Worm (Caenorhabditis elegans) whole organism, L2 larva: ENCODE results near the gene flp-25.

ENCODE experiments used
- C34F6.9 ChIP-seq: fragments of 150-350 bp; optimal IDR thresholded peaks from 2 replicates; lab custom pipeline; 2014; ENCODE audit warnings: missing biosample characterization, missing genetic modification characterization
- F13H6.1 ChIP-seq: sonication (generic microtip); optimal IDR thresholded peaks from 2 replicates; lab custom pipeline; 2016; ENCODE audit warnings: missing genetic modification characterization, missing compliant biosample characterization
- R02D3.7 ChIP-seq: fragments of 150-350 bp; optimal IDR thresholded peaks from 2 replicates; lab custom pipeline; 2014; ENCODE audit warnings: missing biosample characterization, missing genetic modification characterization
- Y55F3AM.14 ChIP-seq: fragments of 200-800 bp; sonication (Bioruptor generic); optimal IDR thresholded peaks from 2 replicates; lab custom pipeline; 2018; ENCODE audit warnings: mild to moderate bottlenecking, missing genetic modification characterization, missing compliant biosample characterization
- ZK546.5 ChIP-seq: sonication (generic microtip); optimal IDR thresholded peaks from 2 replicates; lab custom pipeline; 2017; ENCODE audit warnings: missing biosample characterization, missing genetic modification characterization
- alr-1 ChIP-seq: fragments of 150-350 bp; optimal IDR thresholded peaks from 2 replicates; lab custom pipeline; 2014; ENCODE audit warnings: missing biosample characterization, missing genetic modification characterization
- aly-2 ChIP-seq: fragments of 150-350 bp; optimal IDR thresholded peaks from 2 replicates; lab custom pipeline; 2014; ENCODE audit warnings: missing biosample characterization, missing genetic modification characterization
- ama-1 ChIP-seq: fragments of 150-350 bp; optimal IDR thresholded peaks from 2 replicates; lab custom pipeline; 2018; ENCODE audit warnings: inconsistent platforms
- blmp-1 ChIP-seq: sonication (generic microtip); optimal IDR thresholded peaks from 2 replicates; lab custom pipeline; 2017; ENCODE audit warnings: missing genetic modification characterization, mild to moderate bottlenecking, missing compliant biosample characterization, antibody characterized with exemption, moderate library complexity; ENCODE audit not compliant: insufficient read depth
- ceh-16 ChIP-seq: fragments of 150-350 bp; optimal IDR thresholded peaks from 2 replicates; lab custom pipeline; 2014; ENCODE audit warnings: missing biosample characterization, missing genetic modification characterization
- crh-2 ChIP-seq: sonication (generic microtip); optimal IDR thresholded peaks from 2 replicates; lab custom pipeline; 2017; ENCODE audit warnings: missing biosample characterization, missing genetic modification characterization
- dmd-4 ChIP-seq: sonication (generic microtip); optimal IDR thresholded peaks from 2 replicates; lab custom pipeline; 2017; ENCODE audit warnings: missing biosample characterization, missing genetic modification characterization
- egl-27 ChIP-seq: sonication (generic microtip); optimal IDR thresholded peaks from 3 replicates; lab custom pipeline; 2017; ENCODE audit warnings: missing biosample characterization, missing genetic modification reagents, missing genetic modification characterization
- elt-3 ChIP-seq: sonication (generic microtip); optimal IDR thresholded peaks from 2 replicates; lab custom pipeline; 2017; ENCODE audit warnings: missing biosample characterization, missing genetic modification characterization
- gmeb-1 ChIP-seq: fragments of 150-350 bp; optimal IDR thresholded peaks from 2 replicates; lab custom pipeline; 2014; ENCODE audit warnings: missing biosample characterization, missing genetic modification characterization
- lin-11 ChIP-seq: fragments of 150-350 bp; sonication (generic microtip); optimal IDR thresholded peaks from 2 replicates; lab custom pipeline; 2014; ENCODE audit warnings: missing biosample characterization, missing genetic modification characterization, inconsistent platforms, mixed read lengths
- lin-13 ChIP-seq: fragments of 150-350 bp; optimal IDR thresholded peaks from 2 replicates; lab custom pipeline; 2014; ENCODE audit warnings: missing biosample characterization, missing genetic modification reagents, missing genetic modification characterization
- lin-39 ChIP-seq: fragments of 150-350 bp; optimal IDR thresholded peaks from 2 replicates; lab custom pipeline; 2014; ENCODE audit warnings: missing biosample characterization, missing genetic modification reagents, missing genetic modification characterization
- lsy-2 ChIP-seq, 2 experiments: fragments of 150-350 bp in 1 of 2; sonication (generic microtip) in 1 of 2; optimal IDR thresholded peaks; 2 replicates each; lab custom pipeline; 2014 to 2017; ENCODE audit warnings: missing biosample characterization in 2 of 2, missing genetic modification characterization in 2 of 2
- mab-5 ChIP-seq: fragments of 150-350 bp; optimal IDR thresholded peaks from 2 replicates; lab custom pipeline; 2014; ENCODE audit warnings: missing biosample characterization, missing genetic modification characterization
- mbf-1 ChIP-seq: sonication (generic microtip); optimal IDR thresholded peaks from 2 replicates; lab custom pipeline; 2017; ENCODE audit warnings: missing biosample characterization, missing genetic modification characterization
- nhr-10 ChIP-seq: sonication (generic microtip); optimal IDR thresholded peaks from 2 replicates; lab custom pipeline; 2017; ENCODE audit warnings: missing biosample characterization, missing genetic modification characterization
- nhr-129 ChIP-seq: fragments of 150-350 bp; optimal IDR thresholded peaks from 2 replicates; lab custom pipeline; 2014; ENCODE audit warnings: missing biosample characterization, missing genetic modification characterization
- nhr-21 ChIP-seq: fragments of 150-350 bp; optimal IDR thresholded peaks from 2 replicates; lab custom pipeline; 2014; ENCODE audit warnings: missing biosample characterization, missing genetic modification characterization
- nhr-23 ChIP-seq: fragments of 150-350 bp; optimal IDR thresholded peaks from 2 replicates; lab custom pipeline; 2014; ENCODE audit warnings: missing biosample characterization, missing genetic modification reagents, missing genetic modification characterization
- nhr-237 ChIP-seq: fragments of 150-350 bp; optimal IDR thresholded peaks from 2 replicates; lab custom pipeline; 2014; ENCODE audit warnings: missing biosample characterization, missing genetic modification characterization
- nhr-25 ChIP-seq: fragments of 150-350 bp; sonication (generic microtip); optimal IDR thresholded peaks from 3 replicates; lab custom pipeline; 2014; ENCODE audit warnings: missing biosample characterization, missing genetic modification characterization
- nhr-6 ChIP-seq: fragments of 150-350 bp; optimal IDR thresholded peaks from 2 replicates; lab custom pipeline; 2014; ENCODE audit warnings: missing biosample characterization, missing genetic modification characterization
- peb-1 ChIP-seq: fragments of 150-350 bp; optimal IDR thresholded peaks from 2 replicates; lab custom pipeline; 2014; ENCODE audit warnings: missing biosample characterization, missing genetic modification characterization
- sem-4 ChIP-seq: fragments of 150-350 bp; optimal IDR thresholded peaks from 2 replicates; lab custom pipeline; 2014; ENCODE audit warnings: missing biosample characterization, missing genetic modification reagents, missing genetic modification characterization
- sma-3 ChIP-seq: sonication (generic microtip); optimal IDR thresholded peaks from 2 replicates; lab custom pipeline; 2016; ENCODE audit warnings: missing genetic modification reagents, missing genetic modification characterization, missing compliant biosample characterization
- sma-9 ChIP-seq, 2 experiments: fragments of 150-350 bp in 1 of 2; sonication (generic microtip) in 1 of 2; optimal IDR thresholded peaks; 2 replicates each; lab custom pipeline; 2014 to 2016; ENCODE audit warnings: missing genetic modification characterization in 2 of 2, mild to moderate bottlenecking in 1 of 2, missing biosample characterization in 1 of 2, missing compliant biosample characterization in 1 of 2, missing genetic modification reagents in 1 of 2, moderate library complexity in 1 of 2
- snpc-4 ChIP-seq: fragments of 150-350 bp; optimal IDR thresholded peaks from 2 replicates; lab custom pipeline; 2014; ENCODE audit warnings: missing biosample characterization, missing genetic modification characterization
- unc-55 ChIP-seq: fragments of 150-350 bp; sonication (generic microtip); optimal IDR thresholded peaks from 3 replicates; lab custom pipeline; 2014; ENCODE audit warnings: missing biosample characterization, missing genetic modification reagents, missing genetic modification characterization
- unc-62 ChIP-seq: fragments of 150-350 bp; optimal IDR thresholded peaks from 2 replicates; lab custom pipeline; 2014; ENCODE audit warnings: missing biosample characterization, missing genetic modification reagents, missing genetic modification characterization
- ztf-1 ChIP-seq: fragments of 200-800 bp; sonication (Bioruptor generic); conservative IDR thresholded peaks from 2 replicates; pipeline ENCODE4 v1.3.6; 2022; ENCODE audit warnings: missing genetic modification characterization, missing compliant biosample characterization
- ztf-4 ChIP-seq: fragments of 150-350 bp; optimal IDR thresholded peaks from 2 replicates; lab custom pipeline; 2014; ENCODE audit warnings: missing biosample characterization, missing genetic modification characterization

The flp-25 gene

ce11 chrIII:9337968-9338367 lies 23.4 kb upstream of the flp-25 start:
- TF ChIP-seq gmeb-1 (tag; lab: Kevin White, UChicago) (no peak), ZK546.5 (tag; lab: Kevin White, UChicago) (no peak), ztf-1 (GFP tag; lab: Robert Waterston, UW) (no peak), mab-5 (tag; lab: Kevin White, UChicago) (no peak), snpc-4 (tag; lab: Kevin White, UChicago) (no peak), dmd-4 (tag; lab: Kevin White, UChicago) (no peak), nhr-25 (tag; lab: Kevin White, UChicago) (no peak), lsy-2 (tag; optimal IDR thresholded peaks at IDR 0.05; lab: Kevin White, UChicago) (no peak), lin-39 (tag; lab: Kevin White, UChicago) (no peak), egl-27 (tag; lab: Kevin White, UChicago) (no peak), peb-1 (tag; lab: Kevin White, UChicago) (no peak)

ce11 chrIII:9340025-9340424 lies 21.3 kb upstream of the flp-25 start:
- TF ChIP-seq lin-11 (tag; lab: Kevin White, UChicago) (no peak), ztf-1 (GFP tag; lab: Robert Waterston, UW) (no peak), ceh-16 (tag; lab: Kevin White, UChicago) (no peak), C34F6.9 (no peak), gmeb-1 (tag; lab: Kevin White, UChicago) (no peak)

- TF ChIP-seq crh-2 (tag; lab: Kevin White, UChicago), result no peak
- TF ChIP-seq ama-1 (lab: Kevin White, UChicago), result no peak
- no peak for TF ChIP-seq snpc-4 (tag; lab: Kevin White, UChicago)
- no peak for TF ChIP-seq ztf-4 (tag; lab: Kevin White, UChicago)
- no peak for TF ChIP-seq nhr-237
- no peak for TF ChIP-seq egl-27 (tag; lab: Kevin White, UChicago)
- TF ChIP-seq sma-3, result no peak
- no peak for TF ChIP-seq elt-3 (tag; lab: Kevin White, UChicago)
- TF ChIP-seq F13H6.1 (tag; lab: Kevin White, UChicago), result no peak
- no peak for TF ChIP-seq sem-4 (tag; lab: Kevin White, UChicago)
- no peak for TF ChIP-seq mbf-1 (tag; lab: Kevin White, UChicago)
- TF ChIP-seq, all 48 proteins: peak for 0
Observed at ce11 chrIII:9344347-9344746, 17.0 kb upstream of the flp-25 start, which contains the start of gene emb-9. Gene emb-9, minus strand, starts transcription at chrIII:9344447.

- no peak for TF ChIP-seq nhr-6
- TF ChIP-seq alr-1, result no peak
- TF ChIP-seq aly-2, result no peak
- peak; percentile 49 for TF ChIP-seq nhr-129
- TF ChIP-seq nhr-10 (tag; lab: Kevin White, UChicago), result no peak
- TF ChIP-seq F13H6.1 (tag; lab: Kevin White, UChicago), result peak; percentile 36
- TF ChIP-seq blmp-1 (tag; lab: Kevin White, UChicago), result no peak
- TF ChIP-seq unc-62, result no peak
- no peak for TF ChIP-seq nhr-23 (tag; lab: Kevin White, UChicago)
Observed at ce11 chrIII:9346114-9346513, 15.2 kb upstream of the flp-25 start.

- TF ChIP-seq R02D3.7 (tag; lab: Kevin White, UChicago), result no peak
- no peak for TF ChIP-seq unc-55 (GFP tag; lab: Kevin White, UChicago)
- peak; percentile 8 for TF ChIP-seq nhr-129
- TF ChIP-seq sma-9 (GFP tag; optimal IDR thresholded peaks at IDR 0.05; lab: Kevin White, UChicago), result peak; percentile 9
- no peak for TF ChIP-seq sma-9 (tag; optimal IDR thresholded peaks at IDR 0.05; lab: Kevin White, UChicago)
Observed at ce11 chrIII:9346722-9347121, 14.6 kb upstream of the flp-25 start.

ce11 chrIII:9353814-9354213 lies 7.5 kb upstream of the flp-25 start:
- TF ChIP-seq F13H6.1 (tag; lab: Kevin White, UChicago) (peak; percentile 16), lin-39 (tag; lab: Kevin White, UChicago) (no peak), unc-55 (GFP tag; lab: Kevin White, UChicago) (no peak), aly-2 (no peak), lsy-2 (tag; optimal IDR thresholded peaks at IDR 0.05; lab: Kevin White, UChicago) (no peak), nhr-21 (tag; lab: Kevin White, UChicago) (no peak), peb-1 (tag; lab: Kevin White, UChicago) (no peak), nhr-129 (peak; percentile 41), Y55F3AM.14 (GFP tag; lab: Kevin White, UChicago) (no peak), C34F6.9 (peak; percentile 36), egl-27 (tag; lab: Kevin White, UChicago) (no peak), nhr-6 (no peak), sma-3 (no peak), unc-62 (no peak), sma-9 (GFP tag; optimal IDR thresholded peaks at IDR 0.05; lab: Kevin White, UChicago) (no peak), sma-9 (tag; optimal IDR thresholded peaks at IDR 0.05; lab: Kevin White, UChicago) (no peak), lin-13 (no peak), mab-5 (tag; lab: Kevin White, UChicago) (no peak), ztf-1 (GFP tag; lab: Robert Waterston, UW) (no peak)
